Worm (Caenorhabditis elegans) whole organism, young adult: Measurements from ENCODE around the gene slr-2.

Source experiments
- B0019.2 ChIP-seq: fragments of 200-800 bp; sonication (Bioruptor generic); conservative IDR thresholded peaks from 2 replicates; pipeline ENCODE4 v1.3.6; 2022; ENCODE audit warnings: missing genetic modification reagents, missing genetic modification characterization, missing compliant biosample characterization
- B0261.1 ChIP-seq: sonication (generic microtip); optimal IDR thresholded peaks from 2 replicates; lab custom pipeline; 2016; ENCODE audit warnings: mild to moderate bottlenecking, missing genetic modification characterization, moderate library complexity, missing compliant biosample characterization
- C06A6.2 ChIP-seq: fragments of 200-800 bp; sonication (Bioruptor generic); conservative IDR thresholded peaks from 2 replicates; pipeline ENCODE4 v1.3.6; 2022; ENCODE audit warnings: missing genetic modification characterization, missing compliant biosample characterization
- D2030.7 ChIP-seq: fragments of 200-800 bp; sonication (Bioruptor generic); IDR thresholded peaks from 2 replicates; pipeline ENCODE4 v1.3.6; 2022; ENCODE audit warnings: missing genetic modification reagents, missing genetic modification characterization, missing compliant biosample characterization
- F33H1.4 ChIP-seq: fragments of 200-800 bp; sonication (Bioruptor generic); IDR thresholded peaks from 2 replicates; pipeline ENCODE4 v1.3.6; 2022; ENCODE audit warnings: missing genetic modification reagents, missing genetic modification characterization, missing compliant biosample characterization
- F55B11.4 ChIP-seq: sonication (generic microtip); optimal IDR thresholded peaks from 2 replicates; lab custom pipeline; 2016; ENCODE audit warnings: missing compliant biosample characterization, missing genetic modification characterization, borderline replicate concordance; ENCODE audit not compliant: insufficient read depth
- Y53F4B.3 ChIP-seq: fragments of 200-800 bp; sonication (Bioruptor generic); IDR thresholded peaks from 2 replicates; pipeline ENCODE4 v1.3.6; 2022; ENCODE audit warnings: missing genetic modification reagents, missing genetic modification characterization, missing compliant biosample characterization
- Y56A3A.18 ChIP-seq: fragments of 200-800 bp; sonication (Bioruptor generic); IDR thresholded peaks from 2 replicates; pipeline ENCODE4 v1.3.6; 2022; ENCODE audit warnings: missing genetic modification reagents, missing genetic modification characterization, missing compliant biosample characterization
- Y95B8A.8 ChIP-seq: fragments of 200-800 bp; sonication (Bioruptor generic); IDR thresholded peaks from 2 replicates; pipeline ENCODE4 v1.3.6; 2022; ENCODE audit warnings: missing genetic modification reagents, missing genetic modification characterization, missing compliant biosample characterization
- ZK185.1 ChIP-seq: sonication (generic microtip); optimal IDR thresholded peaks from 2 replicates; lab custom pipeline; 2016; ENCODE audit warnings: mild to moderate bottlenecking, missing genetic modification characterization, missing compliant biosample characterization; ENCODE audit not compliant: poor library complexity, severe bottlenecking
- akir-1 ChIP-seq: fragments of 200-800 bp; sonication (Bioruptor generic); optimal IDR thresholded peaks from 2 replicates; lab custom pipeline; 2018; ENCODE audit warnings: mild to moderate bottlenecking, missing genetic modification characterization, moderate library complexity, missing compliant biosample characterization
- aptf-3 ChIP-seq: fragments of 200-800 bp; sonication (Bioruptor generic); IDR thresholded peaks from 2 replicates; pipeline ENCODE4 v1.3.6; 2022; ENCODE audit warnings: missing genetic modification characterization, missing compliant biosample characterization
- atf-7 ChIP-seq: sonication (generic microtip); optimal IDR thresholded peaks from 2 replicates; lab custom pipeline; 2017; ENCODE audit warnings: mild to moderate bottlenecking, missing genetic modification characterization, missing compliant biosample characterization
- attf-3 ChIP-seq: fragments of 200-800 bp; sonication (Bioruptor generic); conservative IDR thresholded peaks from 2 replicates; pipeline ENCODE4 v1.3.6; 2022; ENCODE audit warnings: missing genetic modification reagents, missing genetic modification characterization, missing compliant biosample characterization
- attf-6 ChIP-seq: fragments of 200-800 bp; sonication (Bioruptor generic); IDR thresholded peaks from 2 replicates; pipeline ENCODE4 v1.3.6; 2022; ENCODE audit warnings: missing genetic modification reagents, missing genetic modification characterization, missing compliant biosample characterization
- ccch-3 ChIP-seq: fragments of 200-800 bp; sonication (Bioruptor generic); optimal IDR thresholded peaks from 2 replicates; lab custom pipeline; 2018; ENCODE audit warnings: mild to moderate bottlenecking, missing genetic modification characterization, missing compliant biosample characterization
- cebp-2 ChIP-seq: fragments of 200-800 bp; sonication (Bioruptor generic); IDR thresholded peaks from 2 replicates; pipeline ENCODE4 v1.3.6; 2022; ENCODE audit warnings: missing genetic modification characterization, missing compliant biosample characterization
- ceh-91 ChIP-seq: fragments of 200-800 bp; sonication (Bioruptor generic); IDR thresholded peaks from 2 replicates; pipeline ENCODE4 v1.3.6; 2022; ENCODE audit warnings: missing genetic modification reagents, missing genetic modification characterization, missing compliant biosample characterization
- chd-7 ChIP-seq: sonication (generic microtip); optimal IDR thresholded peaks from 2 replicates; lab custom pipeline; 2016; ENCODE audit warnings: mild to moderate bottlenecking, missing genetic modification characterization, moderate library complexity, missing compliant biosample characterization
- die-1 ChIP-seq: sonication (generic microtip); optimal IDR thresholded peaks from 2 replicates; lab custom pipeline; 2016; ENCODE audit warnings: missing genotype, mild to moderate bottlenecking, missing genetic modification characterization, missing compliant biosample characterization
- dpff-1 ChIP-seq: sonication (generic microtip); optimal IDR thresholded peaks from 2 replicates; lab custom pipeline; 2017; ENCODE audit warnings: mild to moderate bottlenecking, missing genetic modification characterization, missing compliant biosample characterization
- efl-1 ChIP-seq: fragments of 150-350 bp; optimal IDR thresholded peaks from 2 replicates; lab custom pipeline; 2014; ENCODE audit warnings: missing biosample characterization, missing genetic modification reagents, missing genetic modification characterization
- egl-18 ChIP-seq: fragments of 200-800 bp; sonication (Bioruptor generic); IDR thresholded peaks from 2 replicates; pipeline ENCODE4 v1.3.6; 2022; ENCODE audit warnings: missing genetic modification reagents, missing genetic modification characterization, missing compliant biosample characterization
- ets-4 ChIP-seq: fragments of 200-800 bp; sonication (Bioruptor generic); optimal IDR thresholded peaks from 2 replicates; lab custom pipeline; 2018; ENCODE audit warnings: mild to moderate bottlenecking, missing genetic modification characterization, missing compliant biosample characterization
- hmg-20 ChIP-seq: fragments of 200-800 bp; sonication (Bioruptor generic); IDR thresholded peaks from 2 replicates; pipeline ENCODE4 v1.3.6; 2022; ENCODE audit warnings: missing genetic modification reagents, missing genetic modification characterization, missing compliant biosample characterization
- hrde-1 ChIP-seq: sonication (generic microtip); optimal IDR thresholded peaks from 2 replicates; lab custom pipeline; 2016; ENCODE audit warnings: missing genetic modification characterization, mild to moderate bottlenecking, missing compliant biosample characterization, moderate library complexity, missing genotype, missing genetic modification reagents, borderline replicate concordance
- lin-26 ChIP-seq: fragments of 200-800 bp; sonication (Bioruptor generic); IDR thresholded peaks from 2 replicates; pipeline ENCODE4 v1.3.6; 2022; ENCODE audit warnings: missing genetic modification reagents, missing genetic modification characterization, missing compliant biosample characterization
- lin-40 ChIP-seq: sonication (generic microtip); optimal IDR thresholded peaks from 2 replicates; lab custom pipeline; 2016; ENCODE audit warnings: missing genetic modification characterization, mild to moderate bottlenecking, missing compliant biosample characterization, missing genotype, missing genetic modification reagents
- lsl-1 ChIP-seq: fragments of 200-800 bp; sonication (Bioruptor generic); optimal IDR thresholded peaks from 2 replicates; lab custom pipeline; 2018; ENCODE audit warnings: mild to moderate bottlenecking, missing genetic modification characterization, moderate library complexity, missing compliant biosample characterization
- lsy-27 ChIP-seq: sonication (generic microtip); optimal IDR thresholded peaks from 2 replicates; lab custom pipeline; 2017; ENCODE audit warnings: missing genetic modification characterization, mild to moderate bottlenecking, missing compliant biosample characterization, antibody characterized with exemption, missing genotype, borderline replicate concordance; ENCODE audit not compliant: insufficient read depth
- madf-3 ChIP-seq: fragments of 200-800 bp; sonication (Bioruptor generic); IDR thresholded peaks from 2 replicates; pipeline ENCODE4 v1.3.6; 2022; ENCODE audit warnings: missing genetic modification reagents, missing genetic modification characterization, missing compliant biosample characterization
- madf-6 ChIP-seq: fragments of 200-800 bp; sonication (Bioruptor generic); IDR thresholded peaks from 2 replicates; pipeline ENCODE4 v1.3.6; 2022; ENCODE audit warnings: missing genetic modification reagents, missing genetic modification characterization, missing compliant biosample characterization
- mcd-1 ChIP-seq: fragments of 200-800 bp; sonication (Bioruptor generic); IDR thresholded peaks from 2 replicates; pipeline ENCODE4 v1.3.6; 2022; ENCODE audit warnings: missing genetic modification reagents, missing genetic modification characterization, missing compliant biosample characterization
- mes-4 ChIP-seq: sonication (generic microtip); optimal IDR thresholded peaks from 2 replicates; lab custom pipeline; 2016; ENCODE audit warnings: missing genotype, missing genetic modification characterization, missing compliant biosample characterization
- nhr-27 ChIP-seq: fragments of 200-800 bp; sonication (Bioruptor generic); optimal IDR thresholded peaks from 2 replicates; lab custom pipeline; 2018; ENCODE audit warnings: mild to moderate bottlenecking, missing genetic modification characterization, moderate library complexity, missing compliant biosample characterization
- nhr-80 ChIP-seq: sonication (generic microtip); optimal IDR thresholded peaks from 2 replicates; lab custom pipeline; 2016; ENCODE audit warnings: missing genetic modification characterization, missing compliant biosample characterization
- snpc-1.1 ChIP-seq: sonication (generic microtip); optimal IDR thresholded peaks from 2 replicates; lab custom pipeline; 2017; ENCODE audit warnings: missing genetic modification characterization, mild to moderate bottlenecking, missing compliant biosample characterization, antibody characterized with exemption, moderate library complexity, missing genotype, missing genetic modification reagents; ENCODE audit not compliant: insufficient read depth
- somi-1 ChIP-seq: fragments of 200-800 bp; sonication (Bioruptor generic); optimal IDR thresholded peaks from 2 replicates; lab custom pipeline; 2018; ENCODE audit warnings: mild to moderate bottlenecking, missing genetic modification characterization, missing compliant biosample characterization
- tbp1 ChIP-seq: fragments of 200-800 bp; sonication (Bioruptor generic); optimal IDR thresholded peaks from 2 replicates; lab custom pipeline; 2018; ENCODE audit warnings: mild to moderate bottlenecking, missing genetic modification characterization, missing compliant biosample characterization
- xnd-1 ChIP-seq: sonication (generic microtip); optimal IDR thresholded peaks from 2 replicates; lab custom pipeline; 2016; ENCODE audit warnings: missing genotype, missing genetic modification reagents, missing genetic modification characterization, missing compliant biosample characterization
- zfh-2 ChIP-seq: fragments of 200-800 bp; sonication (Bioruptor generic); conservative IDR thresholded peaks from 2 replicates; pipeline ENCODE4 v1.3.6; 2022; ENCODE audit warnings: missing genetic modification reagents, missing genetic modification characterization, missing compliant biosample characterization
- ztf-6 ChIP-seq: fragments of 200-800 bp; sonication (Bioruptor generic); IDR thresholded peaks from 2 replicates; pipeline ENCODE4 v1.3.6; 2022; ENCODE audit warnings: missing genetic modification reagents, missing genetic modification characterization, missing compliant biosample characterization

slr-2 gene

ce11 chrV:18131049-18131448 lies 44.1 kb downstream of the slr-2 start, which contains the start of gene Y37H2A.12 (continued):
- TF ChIP-seq madf-6 (GFP tag; lab: Robert Waterston, UW), result peak; percentile 61
- peak; percentile 90 for TF ChIP-seq lsl-1 (GFP tag; lab: Kevin White, UChicago)
- no peak for TF ChIP-seq Y53F4B.3 (GFP tag; lab: Robert Waterston, UW)
- TF ChIP-seq xnd-1 (tag; lab: Kevin White, UChicago), result peak; percentile 2
- no peak for TF ChIP-seq mcd-1 (GFP tag; lab: Robert Waterston, UW)
- TF ChIP-seq Y95B8A.8 (GFP tag; lab: Robert Waterston, UW), result no peak

ce11 chrV:18133177-18133576 lies 46.3 kb downstream of the slr-2 start, which contains the start of gene Y37H2A.18:
TSS of gene Y37H2A.18 (minus strand) at chrV:18133277.
- no peak for TF ChIP-seq attf-3 (GFP tag; lab: Robert Waterston, UW)
- TF ChIP-seq zfh-2, result no peak
- no peak for TF ChIP-seq cebp-2 (GFP tag; lab: Robert Waterston, UW)
- no peak for TF ChIP-seq Y56A3A.18 (GFP tag; lab: Robert Waterston, UW)
- no peak for TF ChIP-seq hmg-20 (GFP tag; lab: Robert Waterston, UW)
- TF ChIP-seq nhr-27, result no peak
- TF ChIP-seq mes-4 (tag; lab: Kevin White, UChicago), result no peak
- TF ChIP-seq aptf-3 (GFP tag; lab: Robert Waterston, UW), result no peak
- no peak for TF ChIP-seq somi-1
- TF ChIP-seq hrde-1 (tag; lab: Kevin White, UChicago), result no peak
- TF ChIP-seq chd-7 (tag; lab: Kevin White, UChicago), result no peak
- TF ChIP-seq, all 124 proteins: peak for 0

- TF ChIP-seq madf-6 (GFP tag; lab: Robert Waterston, UW) (peak; percentile 45; the same call in 1 of the 2 replicates), atf-7 (tag; lab: Kevin White, UChicago) (no peak), lsl-1 (GFP tag; lab: Kevin White, UChicago) (peak; percentile 83), D2030.7 (peak; percentile 36; the same call in 1 of the 2 replicates), dpff-1 (tag; lab: Kevin White, UChicago) (no peak), F33H1.4 (0 out of 2 replicates have a peak, but pooled peaks have one; percentile 13)
Observed at ce11 chrV:18134378-18134777, 47.5 kb downstream of the slr-2 start, which contains the start of gene Y37H2A.7. TSS of gene Y37H2A.7 (minus strand) at chrV:18134478.

- TF ChIP-seq ceh-91 (no peak), egl-18 (no peak), C06A6.2 (GFP tag; lab: Robert Waterston, UW) (no peak), xnd-1 (tag; lab: Kevin White, UChicago) (peak; percentile 87), ztf-6 (GFP tag; lab: Robert Waterston, UW) (no peak), nhr-80 (tag; lab: Kevin White, UChicago) (no peak), mcd-1 (GFP tag; lab: Robert Waterston, UW) (no peak), lin-40 (no peak), B0261.1 (tag; lab: Kevin White, UChicago) (no peak), snpc-1.1 (no peak), tbp1 (GFP tag; lab: Kevin White, UChicago) (no peak), somi-1 (no peak), efl-1 (GFP tag; lab: Kevin White, UChicago) (no peak), akir-1 (no peak), lsy-27 (tag; lab: Kevin White, UChicago) (no peak), lin-26 (no peak), B0019.2 (GFP tag; lab: Robert Waterston, UW) (no peak), attf-6 (GFP tag; lab: Robert Waterston, UW) (no peak), F55B11.4 (tag; lab: Kevin White, UChicago) (no peak), ZK185.1 (tag; lab: Kevin White, UChicago) (no peak), aptf-3 (GFP tag; lab: Robert Waterston, UW) (no peak), die-1 (tag; lab: Kevin White, UChicago) (no peak), ccch-3 (GFP tag; lab: Kevin White, UChicago) (no peak), madf-3 (GFP tag; lab: Robert Waterston, UW) (no peak), ets-4 (no peak)
Observed at ce11 chrV:18137679-18138078, 50.8 kb downstream of the slr-2 start.
